Worm (Caenorhabditis elegans): Measurements from ENCODE around the gene F40G9.15.

Gene F40G9.15

ce11 chrIII:175733-176132, 6.4 kb upstream of the F40G9.15 start, which contains the start of gene clec-148:
clec-148 (minus strand) TSS chrIII:175833.
- no peak for TF ChIP-seq alr-1 (tag; optimal IDR thresholded peaks at IDR 0.05; ENCODE audit: borderline replicate concordance)
- no peak for TF ChIP-seq C04F5.9 (tag; optimal IDR thresholded peaks at IDR 0.05)

ce11 chrIII:177715-178114, 4.5 kb upstream of the F40G9.15 start, which contains the start of gene F40G9.14:
F40G9.14 (minus strand) TSS chrIII:177815.
- no peak for TF ChIP-seq swsn-7 (tag; optimal IDR thresholded peaks at IDR 0.05)
- no peak for TF ChIP-seq ceh-8 (GFP tag; optimal IDR thresholded peaks at IDR 0.05)
- no peak for TF ChIP-seq pqm-1 (tag; optimal IDR thresholded peaks at IDR 0.05)
- no peak for TF ChIP-seq blmp-1 (tag; optimal IDR thresholded peaks at IDR 0.05)
- no peak for TF ChIP-seq egl-27 (tag; optimal IDR thresholded peaks at IDR 0.05)
- no peak for TF ChIP-seq hlh-4 (tag; optimal IDR thresholded peaks at IDR 0.05)
- TF ChIP-seq hlh-17 (GFP tag; optimal IDR thresholded peaks at IDR 0.05; ENCODE audit: borderline replicate concordance) = no peak
- no peak for TF ChIP-seq mep-1 (tag; optimal IDR thresholded peaks at IDR 0.05)
- TF ChIP-seq elt-3 (tag; optimal IDR thresholded peaks at IDR 0.05) = no peak
- no peak for TF ChIP-seq ceh-63 (GFP tag; optimal IDR thresholded peaks at IDR 0.05)
- no peak for TF ChIP-seq nhr-85 (tag)
- no peak for TF ChIP-seq fos-1 (tag; optimal IDR thresholded peaks at IDR 0.05)
- no peak for TF ChIP-seq nhr-11 (tag; optimal IDR thresholded peaks at IDR 0.05)
- no peak for TF ChIP-seq vab-15 (tag; optimal IDR thresholded peaks at IDR 0.05)

- TF ChIP-seq hlh-4 (tag; optimal IDR thresholded peaks at IDR 0.05) (no peak), C34B4.2 (tag; optimal IDR thresholded peaks at IDR 0.05) (no peak), lin-39 (tag; optimal IDR thresholded peaks at IDR 0.05) (no peak), tlp-1 (tag; optimal IDR thresholded peaks at IDR 0.05) (no peak), dsc-1 (tag; optimal IDR thresholded peaks at IDR 0.05) (no peak), nhr-11 (tag; optimal IDR thresholded peaks at IDR 0.05) (no peak), blmp-1 (tag; optimal IDR thresholded peaks at IDR 0.05) (no peak)
These were observed 4.1 kb upstream of the F40G9.15 start for ce11 chrIII:178126-178525.

- TF ChIP-seq tlp-1 (tag; optimal IDR thresholded peaks at IDR 0.05) = no peak
- TF ChIP-seq fkh-8 (tag; optimal IDR thresholded peaks at IDR 0.05) = no peak
- TF ChIP-seq skn-1 (tag; optimal IDR thresholded peaks at IDR 0.05) = no peak
- no peak for TF ChIP-seq grh-1 (GFP tag; IDR thresholded peaks at IDR 0.05)
- no peak for TF ChIP-seq egl-27 (tag; optimal IDR thresholded peaks at IDR 0.05)
- no peak for TF ChIP-seq hpl-2 (GFP tag; optimal IDR thresholded peaks at IDR 0.05)
- TF ChIP-seq unc-98 (GFP tag; IDR thresholded peaks at IDR 0.05) = no peak
- TF ChIP-seq elt-2 (tag; optimal IDR thresholded peaks at IDR 0.05) = no peak
- no peak for TF ChIP-seq lsy-2 (tag; optimal IDR thresholded peaks at IDR 0.05)
- no peak for TF ChIP-seq ets-5 (GFP tag; IDR thresholded peaks at IDR 0.05)
- TF ChIP-seq nhr-28 (tag; optimal IDR thresholded peaks at IDR 0.05) = no peak
- no peak for TF ChIP-seq efl-3 (GFP tag; optimal IDR thresholded peaks at IDR 0.05)
These were observed 3.0 kb upstream of the F40G9.15 start, which contains the start of gene F40G9.6 for ce11 chrIII:179123-179592. F40G9.6 (plus strand) TSS chrIII:179542.

ce11 chrIII:180963-181362, 1.2 kb upstream of the F40G9.15 start, which contains the start of gene F40G9.5:
F40G9.5 (plus strand) TSS chrIII:181263.
- no peak for TF ChIP-seq ztf-11 (tag; optimal IDR thresholded peaks at IDR 0.05)
- TF ChIP-seq zip-4 (GFP tag; optimal IDR thresholded peaks at IDR 0.05) = no peak
- TF ChIP-seq ceh-90 (tag; optimal IDR thresholded peaks at IDR 0.05) = no peak
- no peak for TF ChIP-seq tlp-1 (tag; optimal IDR thresholded peaks at IDR 0.05)
- TF ChIP-seq rnt-1 (tag; optimal IDR thresholded peaks at IDR 0.05) = no peak
- no peak for TF ChIP-seq unc-62 (GFP tag; optimal IDR thresholded peaks at IDR 0.05)
- TF ChIP-seq mef-2 (tag; optimal IDR thresholded peaks at IDR 0.05) = no peak
- no peak for TF ChIP-seq xbp-1 (tag; optimal IDR thresholded peaks at IDR 0.05)
- TF ChIP-seq grh-1 (GFP tag; IDR thresholded peaks at IDR 0.05) = no peak
- TF ChIP-seq elt-3 (tag; optimal IDR thresholded peaks at IDR 0.05) = no peak
- TF ChIP-seq C34B4.2 (tag; optimal IDR thresholded peaks at IDR 0.05) = no peak
- no peak for TF ChIP-seq fos-1 (tag; optimal IDR thresholded peaks at IDR 0.05)
- no peak for TF ChIP-seq tbx-2 (tag; optimal IDR thresholded peaks at IDR 0.05)
